Worm (Caenorhabditis elegans): ENCODE measurements around the gene T27E4.5.

ce11 chrV:9082350-9082749 lies 12.8 kb upstream of the T27E4.5 start:
- TF ChIP-seq unc-62 (GFP tag; optimal IDR thresholded peaks at IDR 0.05) (no peak), dsc-1 (tag; optimal IDR thresholded peaks at IDR 0.05) (no peak), pqm-1 (tag; optimal IDR thresholded peaks at IDR 0.05) (no peak), elt-3 (tag; optimal IDR thresholded peaks at IDR 0.05) (no peak), ama-1 (optimal IDR thresholded peaks at IDR 0.05) (no peak), nhr-77 (tag; optimal IDR thresholded peaks at IDR 0.05) (no peak)
